Fruit fly (Drosophila melanogaster) whole organism, wandering third instar larva: ENCODE data around the gene Tbc1d22.

ENCODE experiments used
- Abd-B ChIP-seq: fragments of >200 bp; optimal IDR thresholded peaks from 2 replicates; lab custom pipeline; 2017; ENCODE audit warnings: missing biosample characterization, missing genetic modification characterization
- Mio ChIP-seq: sonication (Bioruptor generic); optimal IDR thresholded peaks from 2 replicates; lab custom pipeline; 2016; ENCODE audit warnings: missing biosample characterization, missing genetic modification characterization
- foxo ChIP-seq, 2 experiments: fragments of 200-800 bp; sonication (Bioruptor generic); optimal IDR thresholded peaks; 2 replicates in 1 of 2; 3 replicates in 1 of 2; lab custom pipeline; 2016 to 2017; ENCODE audit warnings: missing biosample characterization in 2 of 2, missing genetic modification characterization in 2 of 2
- fru ChIP-seq: fragments of 200-800 bp; sonication (Bioruptor generic); optimal IDR thresholded peaks from 3 replicates; lab custom pipeline; 2016; ENCODE audit warnings: missing biosample characterization, mild to moderate bottlenecking, missing genetic modification characterization
- jim ChIP-seq: fragments of 175-275, 200-325 bp; sonication (Bioruptor generic); optimal IDR thresholded peaks from 2 replicates; lab custom pipeline; 2016; ENCODE audit warnings: missing biosample characterization, mild to moderate bottlenecking, missing genetic modification characterization
- lola ChIP-seq: fragments of >200 bp; optimal IDR thresholded peaks from 2 replicates; lab custom pipeline; 2017; ENCODE audit warnings: missing biosample characterization, missing genetic modification characterization
- pan ChIP-seq: fragments of >200 bp; optimal IDR thresholded peaks from 2 replicates; lab custom pipeline; 2017
- usp ChIP-seq: fragments of >200 bp; optimal IDR thresholded peaks from 2 replicates; lab custom pipeline; 2017; ENCODE audit warnings: missing biosample characterization, missing genetic modification characterization

DNA sequence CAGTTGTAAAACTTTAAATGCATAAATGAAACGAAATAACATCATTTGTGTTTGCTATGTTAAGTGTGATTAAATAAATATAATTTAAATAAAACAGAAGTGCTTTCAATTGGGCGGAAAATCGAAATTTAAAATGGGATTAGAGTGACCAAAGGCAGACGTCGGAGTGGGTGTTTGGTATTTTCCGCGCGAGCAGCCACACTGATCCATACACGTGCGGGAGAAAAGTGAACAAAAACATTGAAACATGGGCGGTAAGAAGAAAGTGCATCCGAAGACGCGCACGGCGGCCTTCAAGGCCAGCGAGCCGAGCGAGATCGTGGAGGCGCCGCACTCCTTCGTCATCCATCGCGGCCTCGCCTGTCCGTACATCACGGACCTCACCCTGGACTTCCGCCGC, 14.1 kb downstream of the Tbc1d22 start, which contains the start of gene ppan:
- TF ChIP-seq fru (GFP tag; lab: Kevin White, UChicago) (no peak), Abd-B (no peak), usp (GFP tag; lab: Kevin White, UChicago) (no peak), foxo (GFP tag; optimal IDR thresholded peaks at IDR 0.05; lab: Kevin White, UChicago) (no peak), Mio (GFP tag; lab: Kevin White, UChicago) (no peak), lola (GFP tag; lab: Kevin White, UChicago) (no peak), jim (GFP tag; lab: Kevin White, UChicago) (no peak), pan (lab: Kevin White, UChicago) (no peak)
